Worm (Caenorhabditis elegans) whole organism, L4 larva: Measurements from ENCODE around the gene T19C4.5.

Experiments used
- R02D3.7 ChIP-seq: fragments of 150-350 bp; sonication (generic microtip); optimal IDR thresholded peaks from 3 replicates; lab custom pipeline; 2014; ENCODE audit warnings: missing biosample characterization, missing genetic modification characterization
- ceh-82 ChIP-seq: sonication (generic microtip); optimal IDR thresholded peaks from 2 replicates; lab custom pipeline; 2017; ENCODE audit warnings: missing biosample characterization, missing genetic modification characterization
- ces-1 ChIP-seq: fragments of 150-350 bp; sonication (generic microtip); optimal IDR thresholded peaks from 4 replicates; lab custom pipeline; 2014; ENCODE audit warnings: missing biosample characterization, missing genetic modification reagents, missing genetic modification characterization
- daf-12 ChIP-seq: fragments of 150-350 bp; optimal IDR thresholded peaks from 2 replicates; lab custom pipeline; 2014; ENCODE audit warnings: missing biosample characterization, missing genetic modification reagents, missing genetic modification characterization
- dpl-1 ChIP-seq: fragments of 150-350 bp; optimal IDR thresholded peaks from 2 replicates; lab custom pipeline; 2014; ENCODE audit warnings: missing biosample characterization, missing genetic modification reagents, missing genetic modification characterization
- lin-39 ChIP-seq: fragments of 150-350 bp; optimal IDR thresholded peaks from 2 replicates; lab custom pipeline; 2014; ENCODE audit warnings: missing biosample characterization, missing genetic modification reagents, missing genetic modification characterization
- mdt-29 ChIP-seq: fragments of 200-800 bp; sonication (Bioruptor generic); IDR thresholded peaks from 2 replicates; pipeline ENCODE4 v1.3.6; 2022; ENCODE audit warnings: missing genetic modification reagents, missing genetic modification characterization, missing compliant biosample characterization
- nhr-10 ChIP-seq: fragments of 150-350 bp; optimal IDR thresholded peaks from 2 replicates; lab custom pipeline; 2014; ENCODE audit warnings: missing biosample characterization, missing genetic modification characterization
- nhr-25 ChIP-seq: sonication (generic microtip); optimal IDR thresholded peaks from 2 replicates; lab custom pipeline; 2017; ENCODE audit warnings: missing genetic modification characterization, mild to moderate bottlenecking, missing compliant biosample characterization, antibody characterized with exemption, moderate library complexity, borderline replicate concordance; ENCODE audit not compliant: insufficient read depth
- nhr-28 ChIP-seq: fragments of 150-350 bp; optimal IDR thresholded peaks from 2 replicates; lab custom pipeline; 2014; ENCODE audit warnings: missing biosample characterization, missing genetic modification characterization
- sdz-12 ChIP-seq: fragments of 200-800 bp; sonication (Bioruptor generic); optimal IDR thresholded peaks from 2 replicates; lab custom pipeline; 2018; ENCODE audit warnings: mild to moderate bottlenecking, missing genetic modification characterization, missing compliant biosample characterization
- tag-97 ChIP-seq: fragments of 200-800 bp; sonication (Bioruptor generic); IDR thresholded peaks from 2 replicates; pipeline ENCODE4 v1.3.6; 2022; ENCODE audit warnings: missing genetic modification characterization, missing compliant biosample characterization
- zfp-2 ChIP-seq: sonication (generic microtip); optimal IDR thresholded peaks from 2 replicates; lab custom pipeline; 2016; ENCODE audit warnings: mild to moderate bottlenecking, missing genetic modification characterization, missing compliant biosample characterization

DNA sequence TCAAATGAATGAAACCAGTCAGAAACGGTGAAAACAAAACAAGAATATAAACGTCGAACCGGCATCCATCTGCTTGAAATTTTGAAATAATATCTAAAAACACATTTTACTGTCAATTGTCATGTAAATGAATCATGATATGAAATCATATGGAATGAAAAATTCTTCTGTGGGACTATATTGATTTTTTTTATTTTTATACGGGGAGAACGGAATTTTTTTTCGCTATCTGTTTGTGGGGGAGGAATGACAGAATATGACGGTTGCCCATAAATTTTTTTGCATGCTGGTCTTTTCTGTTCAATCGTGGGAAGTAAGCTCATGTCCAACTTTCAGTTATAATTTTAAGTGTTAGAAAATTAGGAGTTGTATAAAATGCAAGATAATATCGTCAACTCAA is 27.3 kb upstream of the T19C4.5 start, which contains the start of gene C06H2.7:
- TF ChIP-seq tag-97 (GFP tag; lab: Robert Waterston, UW) (no peak), daf-12 (tag; lab: Kevin White, UChicago) (no peak), ces-1 (GFP tag; lab: Kevin White, UChicago) (no peak), R02D3.7 (no peak), mdt-29 (no peak), nhr-10 (tag; lab: Kevin White, UChicago) (no peak), lin-39 (no peak), zfp-2 (no peak), dpl-1 (GFP tag; lab: Kevin White, UChicago) (no peak), nhr-25 (tag; lab: Kevin White, UChicago) (no peak), ceh-82 (tag; lab: Kevin White, UChicago) (no peak), nhr-28 (no peak), sdz-12 (no peak)
